Fruit fly (Drosophila melanogaster) whole organism, embryonic: ENCODE results near the gene Gr93a.
A peak's percentile ranks its signal among the peaks of the same experiment; 100 is the strongest.

Experiments used
- Asciz ChIP-seq: fragments of 200-800 bp; sonication (Bioruptor generic); optimal IDR thresholded peaks from 2 replicates; lab custom pipeline; 2017; ENCODE audit warnings: missing biosample characterization, mild to moderate bottlenecking, missing genetic modification characterization, missing genetic modification reagents
- Atf6 ChIP-seq: fragments of 200-800 bp; sonication (Bioruptor generic); IDR thresholded peaks from 2 replicates; pipeline ENCODE4 v1.3.6; 2022; ENCODE audit warnings: missing biosample characterization, missing genetic modification characterization
- CG10209 ChIP-seq: fragments of 200-800 bp; sonication (Bioruptor generic); optimal IDR thresholded peaks from 3 replicates; lab custom pipeline; 2017; ENCODE audit warnings: missing biosample characterization, mild to moderate bottlenecking, missing genetic modification characterization, missing genetic modification reagents
- CG10321 ChIP-seq: fragments of 200-800 bp; sonication (Bioruptor generic); IDR thresholded peaks from 2 replicates; pipeline ENCODE4 v1.3.6; 2022; ENCODE audit warnings: missing biosample characterization, missing genetic modification characterization
- CG10654 ChIP-seq: fragments of 200-800 bp; sonication (Bioruptor generic); optimal IDR thresholded peaks from 2 replicates; lab custom pipeline; 2016; ENCODE audit warnings: missing biosample characterization, missing genetic modification characterization
- CG11093 ChIP-seq: fragments of 200-800 bp; sonication (Bioruptor generic); IDR thresholded peaks from 3 replicates; pipeline ENCODE4 v1.3.6; 2022; ENCODE audit warnings: missing biosample characterization, missing genetic modification characterization
- CG11504 ChIP-seq: fragments of 200-800 bp; sonication (Bioruptor generic); optimal IDR thresholded peaks from 3 replicates; lab custom pipeline; 2019; ENCODE audit warnings: missing biosample characterization, mild to moderate bottlenecking, missing genetic modification characterization, moderate library complexity
- CG11695 ChIP-seq: fragments of 200-800 bp; sonication (Bioruptor generic); IDR thresholded peaks from 3 replicates; pipeline ENCODE4 v1.3.6; 2022; ENCODE audit warnings: missing biosample characterization, missing genetic modification characterization
- CG12659 ChIP-seq: fragments of 200-800 bp; sonication (Bioruptor generic); optimal IDR thresholded peaks from 3 replicates; lab custom pipeline; 2017; ENCODE audit warnings: mild to moderate bottlenecking, missing biosample characterization, missing genetic modification reagents, missing genetic modification characterization
- CG1602 ChIP-seq: fragments of 200-800 bp; sonication (Bioruptor generic); optimal IDR thresholded peaks from 3 replicates; lab custom pipeline; 2016; ENCODE audit warnings: missing biosample characterization, missing genetic modification characterization
- CG17802 ChIP-seq: fragments of 200-800 bp; sonication (Bioruptor generic); optimal IDR thresholded peaks from 2 replicates; lab custom pipeline; 2018; ENCODE audit warnings: missing biosample characterization, mild to moderate bottlenecking, missing genetic modification characterization, moderate library complexity
- CG18476 ChIP-seq: fragments of 200-800 bp; sonication (Bioruptor generic); optimal IDR thresholded peaks from 2 replicates; lab custom pipeline; 2016; ENCODE audit warnings: missing biosample characterization, mild to moderate bottlenecking, missing genetic modification characterization
- CG2712 ChIP-seq: fragments of 200-800 bp; optimal IDR thresholded peaks from 3 replicates; lab custom pipeline; 2019; ENCODE audit warnings: missing biosample characterization, mild to moderate bottlenecking, missing genetic modification characterization, moderate library complexity
- CG2889 ChIP-seq: fragments of 200-800 bp; sonication (Bioruptor generic); IDR thresholded peaks from 3 replicates; pipeline ENCODE4 v1.3.6; 2022; ENCODE audit warnings: missing biosample characterization, missing genetic modification characterization
- CG30403 ChIP-seq: fragments of 200-800 bp; sonication (Bioruptor generic); optimal IDR thresholded peaks from 3 replicates; lab custom pipeline; 2016; ENCODE audit warnings: missing biosample characterization, missing genetic modification characterization
- CG3163 ChIP-seq: fragments of 200-800 bp; sonication (Bioruptor generic); optimal IDR thresholded peaks from 3 replicates; lab custom pipeline; 2016; ENCODE audit warnings: missing biosample characterization, missing genetic modification characterization
- CG32772 ChIP-seq: fragments of 200-800 bp; sonication (Bioruptor generic); IDR thresholded peaks from 2 replicates; pipeline ENCODE4 v1.3.6; 2022; ENCODE audit warnings: missing biosample characterization, missing genetic modification characterization
- CG3281 ChIP-seq: fragments of 200-800 bp; sonication (Bioruptor generic); optimal IDR thresholded peaks from 3 replicates; lab custom pipeline; 2017; ENCODE audit warnings: missing biosample characterization, mild to moderate bottlenecking, missing genetic modification characterization
- CG34376 ChIP-seq: fragments of 200-800 bp; sonication (Bioruptor generic); optimal IDR thresholded peaks from 2 replicates; lab custom pipeline; 2018; ENCODE audit warnings: missing biosample characterization, mild to moderate bottlenecking, missing genetic modification characterization
- CG5245 ChIP-seq: fragments of 200-800 bp; sonication (Bioruptor generic); optimal IDR thresholded peaks from 3 replicates; lab custom pipeline; 2016; ENCODE audit warnings: missing biosample characterization, missing genetic modification characterization
- CG6813 ChIP-seq: fragments of 200-800 bp; sonication (Bioruptor generic); optimal IDR thresholded peaks from 2 replicates; lab custom pipeline; 2017; ENCODE audit warnings: missing biosample characterization, missing genetic modification characterization, mild to moderate bottlenecking, moderate library complexity, missing genetic modification reagents
- Dip2 ChIP-seq: fragments of 200-800 bp; sonication (Bioruptor generic); IDR thresholded peaks from 2 replicates; pipeline ENCODE4 v1.3.6; 2022; ENCODE audit warnings: missing biosample characterization, missing genetic modification characterization
- Doc3 ChIP-seq: fragments of 200-800 bp; sonication (Bioruptor generic); IDR thresholded peaks from 3 replicates; pipeline ENCODE4 v1.3.6; 2022; ENCODE audit warnings: missing biosample characterization, missing genetic modification characterization; ENCODE audit not compliant: partially characterized antibody
- Drgx ChIP-seq: fragments of 200-800 bp; sonication (Bioruptor generic); IDR thresholded peaks from 2 replicates; pipeline ENCODE4 v1.3.6; 2022; ENCODE audit warnings: missing biosample characterization, missing genetic modification characterization
- Ets65A ChIP-seq: fragments of 200-800 bp; sonication (Bioruptor generic); peaks from one replicate; lab custom pipeline; 2016; ENCODE audit warnings: missing biosample characterization, missing genetic modification characterization
- Ets97D ChIP-seq: fragments of 200-800 bp; sonication (Bioruptor generic); optimal IDR thresholded peaks from 3 replicates; lab custom pipeline; 2016; ENCODE audit warnings: missing biosample characterization, missing genetic modification characterization
- MBD-R2 ChIP-seq: fragments of 200-800 bp; sonication (Bioruptor generic); IDR thresholded peaks from 2 replicates; pipeline ENCODE4 v1.3.6; 2022; ENCODE audit warnings: missing biosample characterization, missing genetic modification characterization
- Mad ChIP-seq: fragments of 200-800 bp; sonication (Bioruptor generic); optimal IDR thresholded peaks from 2 replicates; lab custom pipeline; 2016; ENCODE audit warnings: missing biosample characterization, missing genetic modification characterization
- NC2β ChIP-seq: fragments of 200-800 bp; sonication (Bioruptor generic); optimal IDR thresholded peaks from 2 replicates; lab custom pipeline; 2016; ENCODE audit warnings: missing biosample characterization, missing genetic modification characterization
- Nf-YB ChIP-seq: fragments of 200-800 bp; sonication (Bioruptor generic); optimal IDR thresholded peaks from 3 replicates; lab custom pipeline; 2019; ENCODE audit warnings: missing biosample characterization, mild to moderate bottlenecking, missing genetic modification characterization, moderate library complexity
- Stat92E ChIP-seq, 3 experiments: fragments of >200 bp in 2 of 3; fragments of 200-800 bp in 1 of 3; sonication (Bioruptor generic) in 1 of 3; optimal IDR thresholded peaks; 2 replicates each; lab custom pipeline; 2017 to 2019; ENCODE audit warnings: missing biosample characterization in 3 of 3, missing genetic modification characterization in 3 of 3, mild to moderate bottlenecking in 1 of 3, moderate library complexity in 1 of 3
- ara ChIP-seq: fragments of 200-800 bp; sonication (Bioruptor generic); IDR thresholded peaks from 2 replicates; pipeline ENCODE4 v1.3.6; 2022; ENCODE audit warnings: missing biosample characterization, missing genetic modification characterization
- crc ChIP-seq: fragments of 200-800 bp; sonication (Bioruptor generic); optimal IDR thresholded peaks from 2 replicates; lab custom pipeline; 2016; ENCODE audit warnings: missing biosample characterization, missing genetic modification characterization
- croc ChIP-seq: fragments of 200-800 bp; sonication (Bioruptor generic); conservative IDR thresholded peaks from 3 replicates; pipeline ENCODE4 v1.3.6; 2022; ENCODE audit warnings: missing biosample characterization, missing genetic modification characterization
- crol ChIP-seq: fragments of 200-800 bp; sonication (Bioruptor generic); IDR thresholded peaks from 2 replicates; pipeline ENCODE4 v1.3.6; 2022; ENCODE audit warnings: missing biosample characterization, missing genetic modification characterization
- ewg ChIP-seq: fragments of 200-800 bp; sonication (Bioruptor generic); optimal IDR thresholded peaks from 3 replicates; lab custom pipeline; 2017; ENCODE audit warnings: mild to moderate bottlenecking, missing biosample characterization, missing genetic modification reagents, missing genetic modification characterization
- fu2 ChIP-seq: fragments of 200-800 bp; sonication (Bioruptor generic); optimal IDR thresholded peaks from 2 replicates; lab custom pipeline; 2016; ENCODE audit warnings: missing biosample characterization, missing genetic modification characterization
- gcm ChIP-seq: fragments of 200-800 bp; sonication (Bioruptor generic); optimal IDR thresholded peaks from 2 replicates; lab custom pipeline; 2019; ENCODE audit warnings: missing biosample characterization, mild to moderate bottlenecking, missing genetic modification characterization, moderate library complexity
- gro ChIP-seq: fragments of 200-800 bp; sonication (Bioruptor generic); optimal IDR thresholded peaks from 2 replicates; lab custom pipeline; 2016; ENCODE audit warnings: missing biosample characterization, missing genetic modification characterization
- gsb ChIP-seq: fragments of 200-800 bp; sonication (Bioruptor generic); IDR thresholded peaks from 2 replicates; pipeline ENCODE4 v1.3.6; 2022; ENCODE audit warnings: missing biosample characterization, missing genetic modification characterization
- gsb-n ChIP-seq: fragments of 200-800 bp; sonication (Bioruptor generic); optimal IDR thresholded peaks from 3 replicates; lab custom pipeline; 2018; ENCODE audit warnings: missing biosample characterization, mild to moderate bottlenecking, missing genetic modification characterization
- hb ChIP-seq: fragments of 200-800 bp; sonication (Bioruptor generic); IDR thresholded peaks from 3 replicates; pipeline ENCODE4 v1.3.6; 2022; ENCODE audit warnings: missing biosample characterization, missing genetic modification characterization; ENCODE audit not compliant: partially characterized antibody
- ind ChIP-seq: fragments of 200-800 bp; sonication (Bioruptor generic); optimal IDR thresholded peaks from 3 replicates; lab custom pipeline; 2016; ENCODE audit warnings: missing biosample characterization, missing genetic modification characterization
- onecut ChIP-seq: fragments of 200-800 bp; sonication (Bioruptor generic); IDR thresholded peaks from 2 replicates; pipeline ENCODE4 v1.3.6; 2022; ENCODE audit warnings: missing biosample characterization, missing genetic modification characterization
- otp ChIP-seq: fragments of 200-800 bp; sonication (Bioruptor generic); IDR thresholded peaks from 3 replicates; pipeline ENCODE4, ENCODE4 v1.3.6; 2022; ENCODE audit warnings: missing biosample characterization, missing genetic modification characterization
- pfk ChIP-seq: fragments of 200-800 bp; sonication (Bioruptor generic); optimal IDR thresholded peaks from 2 replicates; lab custom pipeline; 2018; ENCODE audit warnings: missing biosample characterization, mild to moderate bottlenecking, missing genetic modification characterization, moderate library complexity
- ranshi ChIP-seq: fragments of 200-800 bp; sonication (Bioruptor generic); IDR thresholded peaks from 2 replicates; pipeline ENCODE4 v1.3.6; 2022; ENCODE audit warnings: missing biosample characterization, missing genetic modification characterization
- sd ChIP-seq: fragments of 200-800 bp; sonication (Bioruptor generic); optimal IDR thresholded peaks from 3 replicates; lab custom pipeline; 2018; ENCODE audit warnings: missing biosample characterization, mild to moderate bottlenecking, missing genetic modification characterization, moderate library complexity
- sima ChIP-seq: fragments of 200-800 bp; sonication (Bioruptor generic); optimal IDR thresholded peaks from 2 replicates; lab custom pipeline; 2016; ENCODE audit warnings: missing biosample characterization, missing genetic modification characterization
- sqz ChIP-seq: fragments of 200-800 bp; sonication (Bioruptor generic); optimal IDR thresholded peaks from 3 replicates; lab custom pipeline; 2018; ENCODE audit warnings: missing biosample characterization, mild to moderate bottlenecking, missing genetic modification characterization
- vnd ChIP-seq: fragments of 200-800 bp; sonication (Bioruptor generic); IDR thresholded peaks from 3 replicates; pipeline ENCODE4 v1.3.6; 2022; ENCODE audit warnings: missing biosample characterization, missing genetic modification characterization; ENCODE audit not compliant: partially characterized antibody
- yki ChIP-seq: fragments of >200 bp; optimal IDR thresholded peaks from 3 replicates; lab custom pipeline; 2018

Gene Gr93a

DNA sequence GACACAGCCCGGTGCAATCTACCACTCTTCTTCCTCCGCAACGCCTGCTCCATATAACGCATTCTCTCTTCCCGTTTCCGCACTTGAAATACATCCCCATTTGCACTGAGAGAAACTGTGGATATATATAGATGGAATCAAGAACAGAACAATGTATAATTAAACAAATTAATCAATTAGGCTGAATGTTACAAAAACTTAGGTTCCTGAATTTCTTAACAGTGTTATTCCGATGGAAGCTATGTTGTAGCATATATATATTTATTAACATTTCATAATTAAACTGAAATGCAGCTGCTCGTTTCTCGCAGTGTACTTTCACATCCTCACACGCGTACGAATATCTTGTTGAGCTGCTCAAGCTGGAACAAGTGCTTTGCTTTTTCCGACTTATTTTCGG, 27.2 kb downstream of the Gr93a start (continued):
- TF ChIP-seq CG11093 (GFP tag; lab: Robert Waterston, UW) = no peak
- peak; percentile 13 for TF ChIP-seq CG12659 (GFP tag; lab: Kevin White, UChicago)
- no peak for TF ChIP-seq CG11695
- TF ChIP-seq gcm = peak; percentile 68
- no peak for TF ChIP-seq CG3163 (GFP tag; lab: Kevin White, UChicago)
- TF ChIP-seq crc = peak; percentile 28
- peak; percentile 8 for TF ChIP-seq CG17802 (tag; lab: Kevin White, UChicago)
- TF ChIP-seq Stat92E (GFP tag; optimal IDR thresholded peaks at IDR 0.05; lab: Kevin White, UChicago) = peak in 1 of 3 experiments; percentile 46
- TF ChIP-seq Mad (GFP tag; lab: Kevin White, UChicago) = peak; percentile 30
- peak; percentile 12 for TF ChIP-seq Nf-YB (GFP tag; lab: Kevin White, UChicago)
- TF ChIP-seq CG32772 (GFP tag; lab: Robert Waterston, UW) = no peak
- peak; percentile 72 for TF ChIP-seq gsb-n
- TF ChIP-seq Ets97D (GFP tag; lab: Kevin White, UChicago) = no peak
- no peak for TF ChIP-seq hb (GFP tag; lab: Robert Waterston, UW)
- peak; percentile 80 for TF ChIP-seq CG2712 (tag; lab: Kevin White, UChicago)
- peak; percentile 58; the same call in 1 of the 2 replicates for TF ChIP-seq Drgx (GFP tag; lab: Robert Waterston, UW)
- TF ChIP-seq onecut = peak; percentile 33
- no peak for TF ChIP-seq gro (GFP tag; lab: Kevin White, UChicago)
- TF ChIP-seq fu2 = no peak
- TF ChIP-seq CG10209 (GFP tag; lab: Kevin White, UChicago) = peak; percentile 41
- 0 out of 3 replicates have a peak, but pooled peaks have one; percentile 35 for TF ChIP-seq otp
- no peak for TF ChIP-seq Dip2 (GFP tag; lab: Robert Waterston, UW)
- peak; percentile 18 for TF ChIP-seq CG18476 (GFP tag; lab: Kevin White, UChicago)
- TF ChIP-seq sima (GFP tag; lab: Kevin White, UChicago) = no peak
- peak; percentile 22 for TF ChIP-seq sqz (GFP tag; lab: Kevin White, UChicago)
- TF ChIP-seq yki = no peak
- TF ChIP-seq CG11504 (tag; lab: Kevin White, UChicago) = peak; percentile 54
- TF ChIP-seq CG34376 (GFP tag; lab: Kevin White, UChicago) = no peak
- TF ChIP-seq Asciz = peak; percentile 46
- no peak for TF ChIP-seq Atf6 (GFP tag; lab: Robert Waterston, UW)
- TF ChIP-seq CG5245 = peak; percentile 8
- peak; percentile 1 for TF ChIP-seq ind
- TF ChIP-seq ara (GFP tag; lab: Robert Waterston, UW) = peak; percentile 54; the same call in 1 of the 2 replicates
- no peak for TF ChIP-seq Doc3 (GFP tag; lab: Robert Waterston, UW)
- TF ChIP-seq crol (GFP tag; lab: Robert Waterston, UW) = 0 out of 2 replicates have a peak, but pooled peaks have one; percentile 17
- TF ChIP-seq Ets65A (GFP tag; lab: Kevin White, UChicago) = peak; percentile 56
- TF ChIP-seq NC2β (GFP tag; lab: Kevin White, UChicago) = peak; percentile 47
- TF ChIP-seq CG10654 (GFP tag; lab: Kevin White, UChicago) = peak; percentile 20
- peak; percentile 45; the same call in 2 of the 3 replicates for TF ChIP-seq croc
- TF ChIP-seq ewg (GFP tag; lab: Kevin White, UChicago) = peak; percentile 30
- no peak for TF ChIP-seq pfk
- TF ChIP-seq gsb (GFP tag; lab: Robert Waterston, UW) = no peak
- TF ChIP-seq sd (tag; lab: Kevin White, UChicago) = no peak
- TF ChIP-seq CG6813 (GFP tag; lab: Kevin White, UChicago) = no peak
- TF ChIP-seq CG10321 = no peak
- TF ChIP-seq MBD-R2 (GFP tag; lab: Robert Waterston, UW) = no peak
- TF ChIP-seq CG3281 (GFP tag; lab: Kevin White, UChicago) = no peak
- TF ChIP-seq CG30403 (GFP tag; lab: Kevin White, UChicago) = peak; percentile 55
- TF ChIP-seq CG2889 = no peak
- no peak for TF ChIP-seq vnd (GFP tag; lab: Robert Waterston, UW)
- TF ChIP-seq ranshi (GFP tag; lab: Robert Waterston, UW) = no peak
- peak; percentile 32 for TF ChIP-seq CG1602
